Worm (Caenorhabditis elegans) whole organism, L4 larva: Measurements from ENCODE around the gene F07C3.2.

Source experiments
- D1046.2 ChIP-seq: fragments of 200-800 bp; sonication (Bioruptor generic); IDR thresholded peaks from 2 replicates; pipeline ENCODE4 v1.3.6; 2022; ENCODE audit warnings: missing genetic modification characterization, missing compliant biosample characterization
- F26F4.8 ChIP-seq: fragments of 200-800 bp; sonication (Bioruptor generic); conservative IDR thresholded peaks from 2 replicates; pipeline ENCODE4 v1.3.6; 2022; ENCODE audit warnings: missing genetic modification characterization, missing compliant biosample characterization
- F44E2.7 ChIP-seq: fragments of 200-800 bp; sonication (Bioruptor generic); IDR thresholded peaks from 2 replicates; pipeline ENCODE4 v2.1.2; 2022; ENCODE audit warnings: missing genetic modification characterization, missing compliant biosample characterization
- R02D3.7 ChIP-seq: fragments of 150-350 bp; sonication (generic microtip); optimal IDR thresholded peaks from 3 replicates; lab custom pipeline; 2014; ENCODE audit warnings: missing biosample characterization, missing genetic modification characterization
- T26A8.4 ChIP-seq: fragments of 200-800 bp; sonication (Bioruptor generic); IDR thresholded peaks from 2 replicates; pipeline ENCODE4 v1.3.6; 2022; ENCODE audit warnings: missing genetic modification characterization, missing compliant biosample characterization
- Y48G9A.11 ChIP-seq: fragments of 200-800 bp; sonication (Bioruptor generic); IDR thresholded peaks from 2 replicates; pipeline ENCODE4 v1.3.6; 2022; ENCODE audit warnings: missing genetic modification reagents, missing genetic modification characterization, missing compliant biosample characterization
- Y5F2A.4 ChIP-seq: fragments of 200-800 bp; sonication (Bioruptor generic); optimal IDR thresholded peaks from 2 replicates; lab custom pipeline; 2018; ENCODE audit warnings: mild to moderate bottlenecking, missing genetic modification characterization, missing compliant biosample characterization
- Y75B8A.6 ChIP-seq: fragments of 200-800 bp; sonication (Bioruptor generic); IDR thresholded peaks from 2 replicates; pipeline ENCODE4 v1.3.6; 2022; ENCODE audit warnings: missing genetic modification reagents, missing genetic modification characterization, missing compliant biosample characterization
- ZK546.5 ChIP-seq, 2 experiments: sonication (generic microtip); optimal IDR thresholded peaks; 2 replicates each; lab custom pipeline; 2017; ENCODE audit warnings: missing biosample characterization in 2 of 2, missing genetic modification characterization in 2 of 2
- aha-1 ChIP-seq: fragments of 150-350 bp; peaks from one replicate; lab custom pipeline; 2014; ENCODE audit warnings: missing biosample characterization, missing genetic modification characterization
- aly-2 ChIP-seq: sonication (generic microtip); optimal IDR thresholded peaks from 2 replicates; lab custom pipeline; 2018; ENCODE audit warnings: missing biosample characterization, missing genetic modification characterization
- attf-4 ChIP-seq: sonication (generic microtip); optimal IDR thresholded peaks from 3 replicates; lab custom pipeline; 2017; ENCODE audit warnings: missing biosample characterization, missing genetic modification characterization
- ceh-20 ChIP-seq: fragments of 200-800 bp; sonication (Bioruptor generic); IDR thresholded peaks from 2 replicates; pipeline ENCODE4 v1.3.6; 2022; ENCODE audit warnings: missing genetic modification reagents, missing genetic modification characterization, missing compliant biosample characterization
- ceh-28 ChIP-seq: fragments of 150-350 bp; optimal IDR thresholded peaks from 2 replicates; lab custom pipeline; 2014; ENCODE audit warnings: missing biosample characterization, missing genetic modification reagents, missing genetic modification characterization
- ceh-44 ChIP-seq: fragments of 200-800 bp; sonication (Bioruptor generic); IDR thresholded peaks from 2 replicates; pipeline ENCODE4 v1.3.6; 2022; ENCODE audit warnings: missing genetic modification reagents, missing genetic modification characterization, missing compliant biosample characterization
- daf-19 ChIP-seq: fragments of 200-800 bp; sonication (Bioruptor generic); conservative IDR thresholded peaks from 2 replicates; pipeline ENCODE4 v1.3.6; 2022; ENCODE audit warnings: missing genetic modification characterization, missing compliant biosample characterization
- dmd-8 ChIP-seq: fragments of 200-800 bp; sonication (Bioruptor generic); IDR thresholded peaks from 2 replicates; pipeline ENCODE4 v1.3.6; 2022; ENCODE audit warnings: missing genetic modification characterization, missing compliant biosample characterization
- dmd-9 ChIP-seq: fragments of 200-800 bp; sonication (Bioruptor generic); IDR thresholded peaks from 2 replicates; pipeline ENCODE4 v1.3.6; 2022; ENCODE audit warnings: missing genetic modification reagents, missing genetic modification characterization, missing compliant biosample characterization
- duxl-1 ChIP-seq: sonication (generic microtip); optimal IDR thresholded peaks from 2 replicates; lab custom pipeline; 2016; ENCODE audit warnings: mild to moderate bottlenecking, missing genetic modification characterization, moderate library complexity, missing compliant biosample characterization; ENCODE audit not compliant: poor library complexity
- egl-43 ChIP-seq: fragments of 200-800 bp; sonication (Bioruptor generic); IDR thresholded peaks from 2 replicates; pipeline ENCODE4 v1.3.6; 2022; ENCODE audit warnings: missing genetic modification reagents, missing genetic modification characterization, missing compliant biosample characterization
- fkh-10 ChIP-seq: fragments of 150-350 bp; optimal IDR thresholded peaks from 2 replicates; lab custom pipeline; 2014; ENCODE audit warnings: missing biosample characterization, missing genetic modification reagents, missing genetic modification characterization
- fos-1 ChIP-seq: fragments of 150-350 bp; optimal IDR thresholded peaks from 2 replicates; lab custom pipeline; 2014; ENCODE audit warnings: missing biosample characterization, missing genetic modification characterization
- hlh-11 ChIP-seq: fragments of 200-800 bp; sonication (Bioruptor generic); optimal IDR thresholded peaks from 2 replicates; lab custom pipeline; 2018; ENCODE audit warnings: mild to moderate bottlenecking, missing genetic modification characterization, missing compliant biosample characterization
- jun-1 ChIP-seq: fragments of 150-350 bp; optimal IDR thresholded peaks from 2 replicates; lab custom pipeline; 2014; ENCODE audit warnings: missing biosample characterization, missing genetic modification reagents, missing genetic modification characterization
- lim-7 ChIP-seq: fragments of 200-800 bp; sonication (Bioruptor generic); IDR thresholded peaks from 2 replicates; pipeline ENCODE4 v1.3.6; 2022; ENCODE audit warnings: missing genetic modification characterization, missing compliant biosample characterization
- lin-39 ChIP-seq: fragments of 150-350 bp; optimal IDR thresholded peaks from 2 replicates; lab custom pipeline; 2014; ENCODE audit warnings: missing biosample characterization, missing genetic modification reagents, missing genetic modification characterization
- lsy-2 ChIP-seq, 2 experiments: fragments of 150-350 bp in 1 of 2; sonication (generic microtip) in 1 of 2; optimal IDR thresholded peaks; 2 replicates each; lab custom pipeline; 2014 to 2017; ENCODE audit warnings: missing biosample characterization in 2 of 2, missing genetic modification characterization in 2 of 2
- madf-9 ChIP-seq: fragments of 200-800 bp; sonication (Bioruptor generic); conservative IDR thresholded peaks from 2 replicates; pipeline ENCODE4 v1.3.6; 2022; ENCODE audit warnings: missing genetic modification reagents, missing genetic modification characterization, missing compliant biosample characterization
- nhr-102 ChIP-seq: sonication (generic microtip); optimal IDR thresholded peaks from 2 replicates; lab custom pipeline; 2016; ENCODE audit warnings: mild to moderate bottlenecking, missing genetic modification characterization, moderate library complexity, missing compliant biosample characterization
- nhr-111 ChIP-seq: fragments of 200-800 bp; sonication (Bioruptor generic); optimal IDR thresholded peaks from 2 replicates; lab custom pipeline; 2018; ENCODE audit warnings: mild to moderate bottlenecking, missing genetic modification characterization, missing compliant biosample characterization
- nhr-77 ChIP-seq: fragments of 150-350 bp; optimal IDR thresholded peaks from 2 replicates; lab custom pipeline; 2014; ENCODE audit warnings: missing biosample characterization, missing genetic modification characterization
- rbr-2 ChIP-seq: sonication (generic microtip); optimal IDR thresholded peaks from 2 replicates; lab custom pipeline; 2016; ENCODE audit warnings: missing genotype, missing genetic modification characterization, missing compliant biosample characterization
- saeg-2 ChIP-seq: fragments of 200-800 bp; sonication (Bioruptor generic); IDR thresholded peaks from 2 replicates; pipeline ENCODE4 v1.3.6; 2022; ENCODE audit warnings: missing genetic modification reagents, missing genetic modification characterization, missing compliant biosample characterization
- sdz-12 ChIP-seq: fragments of 200-800 bp; sonication (Bioruptor generic); optimal IDR thresholded peaks from 2 replicates; lab custom pipeline; 2018; ENCODE audit warnings: mild to moderate bottlenecking, missing genetic modification characterization, missing compliant biosample characterization
- snpc-4 ChIP-seq: fragments of 150-350 bp; optimal IDR thresholded peaks from 2 replicates; lab custom pipeline; 2014; ENCODE audit warnings: missing biosample characterization, missing genetic modification characterization
- tag-97 ChIP-seq: fragments of 200-800 bp; sonication (Bioruptor generic); IDR thresholded peaks from 2 replicates; pipeline ENCODE4 v1.3.6; 2022; ENCODE audit warnings: missing genetic modification characterization, missing compliant biosample characterization
- unc-130 ChIP-seq: sonication (generic microtip); optimal IDR thresholded peaks from 2 replicates; lab custom pipeline; 2016; ENCODE audit warnings: missing genetic modification reagents, missing genetic modification characterization, missing compliant biosample characterization
- unc-62 ChIP-seq, 3 experiments: fragments of 150-350 bp in 1 of 3; sonication (generic microtip); optimal IDR thresholded peaks in 2 of 3; peaks in 1 of 3; 1 replicate in 1 of 3; 2 replicates in 2 of 3; lab custom pipeline; 2014 to 2017; ENCODE audit warnings: missing biosample characterization in 3 of 3, missing genetic modification characterization in 3 of 3, missing genetic modification reagents in 3 of 3, missing genotype in 1 of 3
- zfp-2 ChIP-seq: sonication (generic microtip); optimal IDR thresholded peaks from 2 replicates; lab custom pipeline; 2016; ENCODE audit warnings: mild to moderate bottlenecking, missing genetic modification characterization, missing compliant biosample characterization
- zip-11 ChIP-seq: fragments of 200-800 bp; sonication (Bioruptor generic); IDR thresholded peaks from 2 replicates; pipeline ENCODE4 v1.3.6; 2022; ENCODE audit warnings: missing genetic modification characterization, missing compliant biosample characterization
- ztf-7 ChIP-seq: fragments of 150-350 bp; optimal IDR thresholded peaks from 2 replicates; lab custom pipeline; 2014; ENCODE audit warnings: missing biosample characterization, missing genetic modification characterization

F07C3.2 gene

DNA sequence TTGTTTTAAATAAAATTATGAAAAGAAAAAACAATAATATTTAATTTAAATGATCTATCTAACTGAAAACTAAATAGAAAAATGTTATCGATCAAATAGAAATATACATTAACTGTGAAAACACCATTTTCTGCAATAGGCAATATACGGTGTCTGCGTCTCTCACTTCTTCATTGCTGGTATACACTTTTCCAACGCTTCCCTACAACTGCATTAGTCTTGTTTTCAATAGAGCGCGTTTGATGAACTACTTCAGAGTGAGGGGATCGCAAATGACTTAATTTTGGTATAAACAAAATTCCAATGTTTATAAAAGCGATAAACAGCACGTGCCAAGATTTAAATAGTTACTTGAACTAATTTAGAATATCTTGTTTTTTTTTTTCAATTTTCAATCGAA lies 13.4 kb upstream of the F07C3.2 start (continued):
- TF ChIP-seq sdz-12 (GFP tag; lab: Kevin White, UChicago) (no peak), zip-11 (GFP tag; lab: Robert Waterston, UW) (no peak), snpc-4 (no peak), ztf-7 (tag; lab: Kevin White, UChicago) (no peak), aha-1 (tag; lab: Kevin White, UChicago) (no peak), unc-130 (GFP tag; lab: Kevin White, UChicago) (no peak), saeg-2 (GFP tag; lab: Robert Waterston, UW) (no peak), D1046.2 (GFP tag; lab: Robert Waterston, UW) (no peak), madf-9 (GFP tag; lab: Robert Waterston, UW) (no peak), Y48G9A.11 (GFP tag; lab: Robert Waterston, UW) (no peak), fos-1 (tag; lab: Kevin White, UChicago) (no peak), egl-43 (GFP tag; lab: Robert Waterston, UW) (no peak), daf-19 (GFP tag; lab: Robert Waterston, UW) (no peak), T26A8.4 (no peak), F26F4.8 (no peak), nhr-77 (peak; percentile 72)

ce11 chrV:9213554-9213953 lies 12.3 kb upstream of the F07C3.2 start, which contains the start of gene mdt-27:
mdt-27 (minus strand) TSS chrV:9213654.
- peak; percentile 40 for TF ChIP-seq aha-1 (tag; lab: Kevin White, UChicago)
- no peak for TF ChIP-seq nhr-111
- TF ChIP-seq, all 104 proteins: peak for 1

DNA sequence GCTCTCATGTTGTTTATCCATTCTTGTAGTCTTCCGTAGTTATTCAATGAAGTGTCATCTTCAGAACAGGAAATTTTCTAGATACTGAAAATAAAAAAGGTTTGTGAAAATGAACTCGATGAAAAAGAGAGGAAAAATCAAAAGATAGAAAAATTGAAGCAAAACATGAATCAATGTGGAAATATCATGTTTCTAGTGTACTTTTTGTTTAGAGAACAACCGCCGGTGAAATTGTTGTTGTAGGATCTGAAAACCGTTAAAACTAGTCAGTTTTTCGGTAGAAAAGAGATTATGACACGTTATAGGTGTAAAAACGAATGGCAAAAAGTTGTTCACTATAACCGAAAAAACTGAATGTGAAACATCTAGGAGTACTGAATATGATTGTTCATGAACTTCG lies 8.7 kb upstream of the F07C3.2 start, which contains the start of gene pacs-1:
pacs-1 (minus strand) TSS at position 101 of the 400 bp plus-strand sequence.
- TF ChIP-seq nhr-111 (no peak), Y75B8A.6 (no peak), tag-97 (no peak)
- TF ChIP-seq, all 104 proteins: peak for 0

- TF ChIP-seq unc-62 (GFP tag; optimal IDR thresholded peaks at IDR 0.05 in 1 of 2; lab: Kevin White, UChicago) (peak in 1 of 2 experiments; percentile 100), unc-62 (tag; optimal IDR thresholded peaks at IDR 0.05; lab: Kevin White, UChicago) (no peak), F44E2.7 (GFP tag; lab: Robert Waterston, UW) (no peak), aha-1 (tag; lab: Kevin White, UChicago) (peak; percentile 73), ceh-20 (GFP tag; lab: Robert Waterston, UW) (peak; percentile 85), Y48G9A.11 (GFP tag; lab: Robert Waterston, UW) (0 out of 2 replicates have a peak, but pooled peaks have one; percentile 32)
These were observed 7.7 kb upstream of the F07C3.2 start for ce11 chrV:9218214-9218613.

DNA sequence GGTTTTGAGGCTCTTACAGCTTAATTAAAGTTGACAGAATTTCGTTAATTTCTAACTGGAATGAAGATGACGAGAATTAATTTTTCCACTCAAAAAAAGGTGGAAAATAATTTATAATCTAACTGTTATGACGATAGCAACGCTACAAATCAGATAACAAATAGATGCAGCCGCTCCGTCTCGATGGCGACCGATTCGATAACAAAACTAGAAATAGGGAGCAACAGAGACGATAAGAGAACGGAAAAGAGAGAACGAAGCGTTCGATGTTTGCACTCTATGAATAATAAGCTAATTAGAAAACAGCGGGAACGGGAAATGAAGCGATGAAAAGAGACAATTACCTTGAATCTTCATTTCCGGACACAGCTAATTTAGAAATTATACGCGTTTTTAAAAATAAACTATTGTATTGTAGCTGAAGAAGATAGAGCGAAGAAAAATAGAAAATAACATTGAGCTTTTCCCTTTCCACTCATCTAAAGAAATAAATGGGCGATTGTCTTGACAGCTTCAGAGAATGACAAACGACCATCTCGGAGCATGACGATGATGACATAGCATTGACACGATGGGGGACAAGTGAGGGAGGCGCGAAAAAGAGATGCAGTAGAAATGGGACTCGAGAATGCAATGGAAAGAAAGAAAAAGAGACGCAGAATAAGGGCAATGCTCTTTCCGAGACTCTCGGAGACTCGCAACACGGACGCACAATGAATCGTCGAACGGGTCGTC lies 7.1 kb upstream of the F07C3.2 start:
- no peak for TF ChIP-seq saeg-2 (GFP tag; lab: Robert Waterston, UW)
- TF ChIP-seq ztf-7 (tag; lab: Kevin White, UChicago) = no peak
- peak in 1 of 2 experiments; percentile 99 for TF ChIP-seq unc-62 (GFP tag; optimal IDR thresholded peaks at IDR 0.05 in 1 of 2; lab: Kevin White, UChicago)
- TF ChIP-seq unc-62 (tag; optimal IDR thresholded peaks at IDR 0.05; lab: Kevin White, UChicago) = no peak
- TF ChIP-seq nhr-77 = no peak
- TF ChIP-seq aha-1 (tag; lab: Kevin White, UChicago) = no peak
- TF ChIP-seq zfp-2 (tag; lab: Kevin White, UChicago) = no peak
- no peak for TF ChIP-seq lim-7
- TF ChIP-seq lsy-2 (tag; optimal IDR thresholded peaks at IDR 0.05; lab: Kevin White, UChicago) = peak in 1 of 2 experiments; percentile 4
- no peak for TF ChIP-seq duxl-1
- no peak for TF ChIP-seq Y5F2A.4 (GFP tag; lab: Kevin White, UChicago)
- no peak for TF ChIP-seq aly-2 (tag; lab: Kevin White, UChicago)
- TF ChIP-seq ceh-28 (tag; lab: Kevin White, UChicago) = no peak
- TF ChIP-seq nhr-111 = no peak
- TF ChIP-seq ceh-44 (GFP tag; lab: Robert Waterston, UW) = no peak
- TF ChIP-seq nhr-102 (tag; lab: Kevin White, UChicago) = no peak
- TF ChIP-seq fos-1 (tag; lab: Kevin White, UChicago) = no peak
- no peak for TF ChIP-seq ZK546.5 (tag; optimal IDR thresholded peaks at IDR 0.05; lab: Kevin White, UChicago)
- TF ChIP-seq R02D3.7 = no peak
- TF ChIP-seq lin-39 = peak; percentile 36
- TF ChIP-seq rbr-2 (tag; lab: Kevin White, UChicago) = no peak
- no peak for TF ChIP-seq attf-4
- TF ChIP-seq jun-1 (tag; lab: Kevin White, UChicago) = no peak
- no peak for TF ChIP-seq dmd-8 (GFP tag; lab: Robert Waterston, UW)
- no peak for TF ChIP-seq F44E2.7 (GFP tag; lab: Robert Waterston, UW)
- TF ChIP-seq dmd-9 (GFP tag; lab: Robert Waterston, UW) = no peak
- TF ChIP-seq F26F4.8 = no peak
- peak; percentile 43 for TF ChIP-seq hlh-11 (tag; lab: Kevin White, UChicago)
- peak; percentile 10 for TF ChIP-seq fkh-10 (GFP tag; lab: Kevin White, UChicago)
- no peak for TF ChIP-seq T26A8.4
